Worm (Caenorhabditis elegans) whole organism, midembryonic: Measurements from ENCODE around the gene C44C10.7.

Experiments used
- T22C8.4 ChIP-seq: fragments of 200-800 bp; sonication (Bioruptor generic); IDR thresholded peaks from 2 replicates; pipeline ENCODE4 v1.3.6; 2022; ENCODE audit warnings: missing genetic modification characterization, missing compliant biosample characterization
- cog-1 ChIP-seq: sonication (generic microtip); optimal IDR thresholded peaks from 2 replicates; lab custom pipeline; 2016; ENCODE audit warnings: missing genetic modification characterization, missing compliant biosample characterization
- flt-1 ChIP-seq: fragments of 200-800 bp; sonication (Bioruptor generic); IDR thresholded peaks from 2 replicates; pipeline ENCODE4 v1.3.6; 2022; ENCODE audit warnings: missing genetic modification characterization, missing compliant biosample characterization
- klf-2 ChIP-seq: fragments of 200-800 bp; sonication (Bioruptor generic); conservative IDR thresholded peaks from 2 replicates; pipeline ENCODE4 v1.3.6; 2022; ENCODE audit warnings: missing genetic modification reagents, missing genetic modification characterization, missing compliant biosample characterization
- med-1 ChIP-seq: sonication (generic microtip); optimal IDR thresholded peaks from 2 replicates; lab custom pipeline; 2017; ENCODE audit warnings: missing genetic modification characterization, mild to moderate bottlenecking, missing compliant biosample characterization, antibody characterized with exemption, missing genetic modification reagents; ENCODE audit not compliant: insufficient read depth
- ref-1 ChIP-seq: fragments of 200-800 bp; sonication (Bioruptor generic); conservative IDR thresholded peaks from 2 replicates; pipeline ENCODE4 v1.3.6; 2022; ENCODE audit warnings: missing genetic modification reagents, missing genetic modification characterization, missing compliant biosample characterization
- tab-1 ChIP-seq: fragments of 200-800 bp; sonication (Bioruptor generic); IDR thresholded peaks from 2 replicates; pipeline ENCODE4 v1.3.6; 2022; ENCODE audit warnings: missing genetic modification characterization, missing compliant biosample characterization
- ztf-23 ChIP-seq: fragments of 200-800 bp; sonication (Bioruptor generic); IDR thresholded peaks from 2 replicates; pipeline ENCODE4 v1.3.6; 2022; ENCODE audit warnings: missing genetic modification reagents, missing genetic modification characterization, missing compliant biosample characterization
- ztf-29 ChIP-seq: fragments of 200-800 bp; sonication (Bioruptor generic); IDR thresholded peaks from 2 replicates; pipeline ENCODE4 v1.3.6; 2022; ENCODE audit warnings: missing genetic modification reagents, missing genetic modification characterization, missing compliant biosample characterization

Gene C44C10.7

DNA sequence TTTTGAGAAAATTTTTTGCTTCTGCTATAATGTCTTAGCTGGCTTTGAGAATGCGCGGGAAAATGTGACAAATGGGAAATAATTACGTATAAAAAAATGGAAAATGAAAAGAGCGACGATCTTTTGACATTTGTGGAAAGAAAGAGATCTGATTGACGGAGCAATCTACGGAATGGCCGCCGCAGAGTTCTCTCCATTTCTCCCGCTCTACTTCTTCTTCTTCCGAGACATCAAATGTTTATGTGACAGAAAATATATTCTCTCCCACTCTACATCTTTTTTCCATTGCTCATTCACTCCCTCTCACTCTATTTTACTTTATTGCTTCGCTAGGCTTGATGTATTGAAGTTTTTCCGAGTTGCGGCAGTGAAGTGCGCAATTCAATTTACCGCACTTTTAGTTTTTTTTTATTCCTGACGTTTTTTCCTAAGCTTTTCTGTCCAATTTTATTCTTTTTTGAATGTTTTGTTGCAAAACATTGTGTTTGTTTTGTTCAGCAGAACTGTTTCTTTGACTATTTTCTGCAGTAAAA lies 47.5 kb downstream of the C44C10.7 start:
- TF ChIP-seq ztf-29 (GFP tag; lab: Robert Waterston, UW), result no peak
- no peak for TF ChIP-seq cog-1 (tag; lab: Kevin White, UChicago)
- TF ChIP-seq flt-1 (GFP tag; lab: Robert Waterston, UW), result no peak

DNA sequence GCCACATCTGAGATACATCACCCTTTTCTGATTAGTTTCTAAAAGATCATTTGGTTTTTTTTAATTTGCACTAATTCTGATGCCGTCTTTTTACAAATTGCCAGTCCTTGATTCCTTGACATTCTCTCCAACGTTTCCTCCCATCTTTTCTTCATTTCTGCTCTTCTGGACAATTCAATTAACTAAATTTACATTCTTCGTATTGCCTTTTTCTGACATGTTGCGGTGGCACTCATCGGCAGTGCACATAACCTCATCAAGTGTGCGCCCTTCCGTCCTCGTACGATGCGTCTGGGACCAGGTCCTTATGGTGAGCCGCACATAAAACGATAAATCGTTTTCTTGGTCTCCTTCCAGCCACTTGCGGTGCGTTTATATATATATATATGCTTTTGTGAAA lies 49.1 kb downstream of the C44C10.7 start:
- TF ChIP-seq ztf-23 (GFP tag; lab: Robert Waterston, UW) (no peak), tab-1 (GFP tag; lab: Robert Waterston, UW) (no peak), med-1 (GFP tag; lab: Kevin White, UChicago) (no peak), T22C8.4 (no peak), ztf-29 (GFP tag; lab: Robert Waterston, UW) (no peak), flt-1 (GFP tag; lab: Robert Waterston, UW) (no peak), cog-1 (tag; lab: Kevin White, UChicago) (no peak), ref-1 (GFP tag; lab: Robert Waterston, UW) (no peak), klf-2 (GFP tag; lab: Robert Waterston, UW) (no peak)

DNA sequence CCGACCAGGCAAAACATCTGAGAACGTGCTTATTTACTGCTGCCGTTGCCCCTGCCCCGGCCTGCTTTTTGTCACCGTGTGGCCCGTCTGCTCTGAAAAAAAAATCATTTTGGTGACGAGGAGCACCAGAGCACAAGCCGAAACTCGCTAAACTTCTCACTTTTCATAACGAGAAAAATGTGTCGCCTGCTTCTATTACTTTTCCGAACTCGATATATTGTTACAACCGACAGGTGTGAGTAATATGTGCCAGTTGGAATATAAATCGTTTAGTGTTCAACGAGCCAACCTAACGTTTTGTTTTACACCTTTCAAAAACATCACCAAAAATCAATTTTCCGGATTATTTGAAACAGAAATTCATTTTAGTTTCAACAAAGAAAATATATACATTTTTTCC lies 50.3 kb downstream of the C44C10.7 start:
- no peak for TF ChIP-seq ztf-29 (GFP tag; lab: Robert Waterston, UW)
